Worm (Caenorhabditis elegans): ENCODE data around the gene fbxa-30.

- TF ChIP-seq pha-4 (tag; optimal IDR thresholded peaks at IDR 0.05) (no peak), nhr-28 (tag; optimal IDR thresholded peaks at IDR 0.05) (no peak), ztf-11 (tag; optimal IDR thresholded peaks at IDR 0.05) (no peak), nhr-237 (tag; optimal IDR thresholded peaks at IDR 0.05) (no peak), unc-62 (GFP tag; optimal IDR thresholded peaks at IDR 0.05) (no peak)
Observed at ce11 chrIII:1289139-1289538, 13.7 kb upstream of the fbxa-30 start.
